Fruit fly (Drosophila melanogaster) whole organism, wandering third instar larva: ENCODE data around the gene Tango6.

Experiments used
- CG32264 ChIP-seq: fragments of 200-800 bp; sonication (Bioruptor generic); optimal IDR thresholded peaks from 2 replicates; lab custom pipeline; 2016; ENCODE audit warnings: missing biosample characterization, missing genetic modification characterization
- Dfd ChIP-seq: fragments of >200 bp; optimal IDR thresholded peaks from 2 replicates; lab custom pipeline; 2017; ENCODE audit warnings: missing biosample characterization, missing genetic modification characterization
- Myc ChIP-seq: fragments of >200 bp; optimal IDR thresholded peaks from 2 replicates; lab custom pipeline; 2017
- Vsx2 ChIP-seq: fragments of 200-300, 225-300 bp; sonication (Bioruptor generic); optimal IDR thresholded peaks from 2 replicates; lab custom pipeline; 2018; ENCODE audit warnings: missing biosample characterization, missing genetic modification characterization; ENCODE audit not compliant: partially characterized antibody
- dmrt93B ChIP-seq: fragments of 200-800 bp; sonication (Bioruptor generic); optimal IDR thresholded peaks from 2 replicates; lab custom pipeline; 2018; ENCODE audit warnings: missing biosample characterization, mild to moderate bottlenecking, missing genetic modification characterization
- h ChIP-seq: fragments of 200-800 bp; sonication (Bioruptor generic); optimal IDR thresholded peaks from 3 replicates; lab custom pipeline; 2016; ENCODE audit warnings: missing biosample characterization, mild to moderate bottlenecking, missing genetic modification characterization
- jim ChIP-seq: fragments of 175-275, 200-325 bp; sonication (Bioruptor generic); optimal IDR thresholded peaks from 2 replicates; lab custom pipeline; 2016; ENCODE audit warnings: missing biosample characterization, mild to moderate bottlenecking, missing genetic modification characterization
- lola ChIP-seq: fragments of >200 bp; optimal IDR thresholded peaks from 2 replicates; lab custom pipeline; 2017; ENCODE audit warnings: missing biosample characterization, missing genetic modification characterization
- psq ChIP-seq: fragments of 200-800 bp; sonication (Bioruptor generic); optimal IDR thresholded peaks from 3 replicates; lab custom pipeline; 2017; ENCODE audit warnings: missing biosample characterization, mild to moderate bottlenecking, missing genetic modification characterization, moderate library complexity

DNA sequence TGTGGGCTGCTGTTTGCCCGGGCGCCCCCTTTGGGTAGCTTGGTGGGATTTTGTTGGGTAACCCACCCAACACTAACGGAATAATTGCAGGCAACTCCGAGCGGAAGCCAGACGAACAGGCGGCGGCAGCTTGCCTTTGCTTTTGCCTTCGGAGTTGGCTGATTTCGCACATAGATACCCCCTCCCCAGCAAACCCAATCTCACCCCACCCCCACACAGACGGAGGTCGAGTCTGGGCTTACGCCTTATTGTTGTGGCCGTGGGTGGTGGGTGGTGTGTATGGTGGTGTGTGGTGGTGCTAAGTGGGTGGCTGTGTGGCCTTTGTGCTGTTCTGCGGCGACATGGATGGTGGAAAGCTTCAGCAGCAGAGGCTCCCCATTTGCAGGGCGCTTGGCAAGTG is 46.8 kb downstream of the Tango6 start:
- TF ChIP-seq jim (GFP tag; lab: Kevin White, UChicago) = no peak
- no peak for TF ChIP-seq psq (GFP tag; lab: Kevin White, UChicago)
- TF ChIP-seq lola (GFP tag; lab: Kevin White, UChicago) = no peak
- TF ChIP-seq Myc (lab: Kevin White, UChicago) = no peak
- no peak for TF ChIP-seq dmrt93B (GFP tag; lab: Kevin White, UChicago)
- TF ChIP-seq Vsx2 = no peak
- TF ChIP-seq CG32264 (GFP tag; lab: Kevin White, UChicago) = no peak
- TF ChIP-seq h (GFP tag; lab: Kevin White, UChicago) = no peak
- no peak for TF ChIP-seq Dfd (GFP tag; lab: Kevin White, UChicago)
